Worm (Caenorhabditis elegans) whole organism, L2 larva: Measurements from ENCODE around the gene frm-3.

Experiments
- R02D3.7 ChIP-seq: fragments of 150-350 bp; optimal IDR thresholded peaks from 2 replicates; lab custom pipeline; 2014; ENCODE audit warnings: missing biosample characterization, missing genetic modification characterization
- ama-1 ChIP-seq: fragments of 150-350 bp; optimal IDR thresholded peaks from 2 replicates; lab custom pipeline; 2018; ENCODE audit warnings: inconsistent platforms
- blmp-1 ChIP-seq: sonication (generic microtip); optimal IDR thresholded peaks from 2 replicates; lab custom pipeline; 2017; ENCODE audit warnings: missing genetic modification characterization, mild to moderate bottlenecking, missing compliant biosample characterization, antibody characterized with exemption, moderate library complexity; ENCODE audit not compliant: insufficient read depth
- fos-1 ChIP-seq: fragments of 150-350 bp; optimal IDR thresholded peaks from 2 replicates; lab custom pipeline; 2014; ENCODE audit warnings: missing biosample characterization, missing genetic modification characterization
- gmeb-1 ChIP-seq: fragments of 150-350 bp; optimal IDR thresholded peaks from 2 replicates; lab custom pipeline; 2014; ENCODE audit warnings: missing biosample characterization, missing genetic modification characterization
- lin-13 ChIP-seq: fragments of 150-350 bp; optimal IDR thresholded peaks from 2 replicates; lab custom pipeline; 2014; ENCODE audit warnings: missing biosample characterization, missing genetic modification reagents, missing genetic modification characterization
- lsy-2 ChIP-seq, 2 experiments: fragments of 150-350 bp in 1 of 2; sonication (generic microtip) in 1 of 2; optimal IDR thresholded peaks; 2 replicates each; lab custom pipeline; 2014 to 2017; ENCODE audit warnings: missing biosample characterization in 2 of 2, missing genetic modification characterization in 2 of 2
- nhr-10 ChIP-seq: sonication (generic microtip); optimal IDR thresholded peaks from 2 replicates; lab custom pipeline; 2017; ENCODE audit warnings: missing biosample characterization, missing genetic modification characterization
- sem-4 ChIP-seq: fragments of 150-350 bp; optimal IDR thresholded peaks from 2 replicates; lab custom pipeline; 2014; ENCODE audit warnings: missing biosample characterization, missing genetic modification reagents, missing genetic modification characterization
- snpc-4 ChIP-seq: fragments of 150-350 bp; optimal IDR thresholded peaks from 2 replicates; lab custom pipeline; 2014; ENCODE audit warnings: missing biosample characterization, missing genetic modification characterization
- unc-55 ChIP-seq: fragments of 150-350 bp; sonication (generic microtip); optimal IDR thresholded peaks from 3 replicates; lab custom pipeline; 2014; ENCODE audit warnings: missing biosample characterization, missing genetic modification reagents, missing genetic modification characterization
- ztf-11 ChIP-seq: sonication (generic microtip); optimal IDR thresholded peaks from 2 replicates; lab custom pipeline; 2017; ENCODE audit warnings: missing biosample characterization, missing genetic modification characterization

- TF ChIP-seq blmp-1 (tag; lab: Kevin White, UChicago): no peak
- no peak for TF ChIP-seq lin-13 (GFP tag; lab: Kevin White, UChicago)
- TF ChIP-seq snpc-4 (tag; lab: Kevin White, UChicago): no peak
- TF ChIP-seq fos-1: no peak
- no peak for TF ChIP-seq lsy-2 (tag; optimal IDR thresholded peaks at IDR 0.05; lab: Kevin White, UChicago)
- no peak for TF ChIP-seq ama-1 (lab: Kevin White, UChicago)
- no peak for TF ChIP-seq nhr-10
- TF ChIP-seq R02D3.7 (tag; lab: Kevin White, UChicago): no peak
- no peak for TF ChIP-seq unc-55 (GFP tag; lab: Kevin White, UChicago)
- no peak for TF ChIP-seq gmeb-1 (tag; lab: Kevin White, UChicago)
- TF ChIP-seq sem-4 (tag; lab: Kevin White, UChicago): no peak
- TF ChIP-seq ztf-11 (tag; lab: Kevin White, UChicago): no peak
Measured at ce11 chrX:11572205-11572604, at the start of gene frm-3.
